Fruit fly (Drosophila melanogaster): Measurements from ENCODE around the gene MFS10.

The MFS10 gene

DNA sequence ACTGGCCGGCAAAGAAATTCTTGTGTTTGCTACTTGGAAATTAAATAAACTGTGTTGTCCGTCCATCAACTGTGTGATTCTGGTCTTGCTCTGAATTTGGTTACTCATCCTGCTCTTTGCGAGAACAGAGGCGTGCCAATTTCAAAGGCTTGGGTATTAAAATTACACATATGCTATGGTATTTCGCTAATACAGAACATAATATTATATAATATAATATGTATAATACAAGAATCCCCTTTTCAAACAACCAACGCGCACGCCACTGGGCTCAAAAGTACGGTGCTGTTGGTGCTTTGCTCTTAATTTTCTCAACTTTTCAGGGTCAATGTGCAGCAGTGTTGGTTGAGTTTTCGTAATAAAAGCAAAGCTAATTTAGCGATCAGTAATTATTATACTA is 28.9 kb upstream of the MFS10 start (continued):
- TF ChIP-seq BEAF-32 (GFP tag; optimal IDR thresholded peaks at IDR 0.05) (no peak), chm (GFP tag; IDR thresholded peaks at IDR 0.05) (peak; percentile 87), Xbp1 (GFP tag; optimal IDR thresholded peaks at IDR 0.05) (peak; percentile 79), ATbp (GFP tag; optimal IDR thresholded peaks at IDR 0.05) (peak; percentile 66), CG14667 (GFP tag; IDR thresholded peaks at IDR 0.05) (peak; percentile 82; the same call in 1 of the 2 replicates), CG13775 (GFP tag; optimal IDR thresholded peaks at IDR 0.05) (peak; percentile 61), pum (GFP tag; optimal IDR thresholded peaks at IDR 0.05) (no peak), sima (GFP tag; optimal IDR thresholded peaks at IDR 0.05) (no peak), Dad (GFP tag; optimal IDR thresholded peaks at IDR 0.05) (peak; percentile 4), jigr1 (GFP tag; IDR thresholded peaks at IDR 0.05) (peak; percentile 59; the same call in 2 of the 3 replicates), CG9797 (GFP tag; optimal IDR thresholded peaks at IDR 0.05) (no peak), fd3F (GFP tag; optimal IDR thresholded peaks at IDR 0.05) (peak; percentile 87), Taf1 (GFP tag; IDR thresholded peaks at IDR 0.05) (peak; percentile 78), Mrtf (GFP tag; IDR thresholded peaks at IDR 0.05) (peak; percentile 91), CG18619 (GFP tag; optimal IDR thresholded peaks at IDR 0.05) (peak; percentile 71), CG7928 (GFP tag; optimal IDR thresholded peaks at IDR 0.05) (peak; percentile 20), CG10431 (GFP tag; optimal IDR thresholded peaks at IDR 0.05) (no peak), odd (GFP tag; optimal IDR thresholded peaks at IDR 0.05) (peak; percentile 65), Pdp1 (GFP tag; optimal IDR thresholded peaks at IDR 0.05) (peak; percentile 20 to 70), H2.0 (GFP tag; IDR thresholded peaks at IDR 0.05) (peak; percentile 90), Hmx (GFP tag; optimal IDR thresholded peaks at IDR 0.05) (no peak), CG8281 (tag; optimal IDR thresholded peaks at IDR 0.05) (peak; percentile 59), sc (optimal IDR thresholded peaks at IDR 0.05) (no peak), sc (GFP tag; optimal IDR thresholded peaks at IDR 0.05) (peak; percentile 21), CG14710 (tag; optimal IDR thresholded peaks at IDR 0.05) (peak; percentile 44), CG4707 (GFP tag; optimal IDR thresholded peaks at IDR 0.05) (peak; percentile 7), zf30C (GFP tag; optimal IDR thresholded peaks at IDR 0.05) (no peak), vfl (GFP tag; optimal IDR thresholded peaks at IDR 0.05) (no peak), CG30020 (tag; optimal IDR thresholded peaks at IDR 0.05) (peak; percentile 16), ap (GFP tag; IDR thresholded peaks at IDR 0.05) (peak; percentile 85), CG43689 (GFP tag; IDR thresholded peaks at IDR 0.05) (peak; percentile 61; the same call in 1 of the 2 replicates), CkIIα-i1 (GFP tag; IDR thresholded peaks at IDR 0.05) (no peak), usp (GFP tag; optimal IDR thresholded peaks at IDR 0.05) (no peak), Lhr (GFP tag; optimal IDR thresholded peaks at IDR 0.05) (peak; percentile 3), Sox102F (GFP tag; optimal IDR thresholded peaks at IDR 0.05) (peak; percentile 82), CG2889 (GFP tag; IDR thresholded peaks at IDR 0.05) (peak; percentile 80), Dll (GFP tag; IDR thresholded peaks at IDR 0.05; ENCODE audit: partially characterized antibody) (no peak), sisA (GFP tag; IDR thresholded peaks at IDR 0.05) (peak; percentile 75), peb (GFP tag; IDR thresholded peaks at IDR 0.05) (peak; percentile 33; the same call in 1 of the 2 replicates), CG15696 (tag; optimal IDR thresholded peaks at IDR 0.05) (peak; percentile 30), seq (GFP tag; IDR thresholded peaks at IDR 0.05) (peak; percentile 86), Mes4 (GFP tag; optimal IDR thresholded peaks at IDR 0.05) (no peak), klu (GFP tag; IDR thresholded peaks at IDR 0.05) (peak; percentile 79), sug (tag; optimal IDR thresholded peaks at IDR 0.05) (peak; percentile 77), gfzf (GFP tag; optimal IDR thresholded peaks at IDR 0.05) (no peak), H15 (GFP tag; IDR thresholded peaks at IDR 0.05) (peak; percentile 73; the same call in 2 of the 3 replicates), bigmax (GFP tag; optimal IDR thresholded peaks at IDR 0.05) (no peak), croc (GFP tag; conservative IDR thresholded peaks at IDR 0.05) (peak; percentile 62; the same call in 2 of the 3 replicates), CG7372 (GFP tag; IDR thresholded peaks at IDR 0.05) (peak; percentile 87), CG2129 (GFP tag; IDR thresholded peaks at IDR 0.05; ENCODE audit: partially characterized antibody) (no peak), esg (GFP tag; conservative IDR thresholded peaks at IDR 0.05) (peak; percentile 75)

Data from whole organism, embryonic.